Worm (Caenorhabditis elegans) whole organism, young adult: Measurements from ENCODE around the gene dct-11.

Experiments used
- C06A6.2 ChIP-seq: fragments of 200-800 bp; sonication (Bioruptor generic); conservative IDR thresholded peaks from 2 replicates; pipeline ENCODE4 v1.3.6; 2022; ENCODE audit warnings: missing genetic modification characterization, missing compliant biosample characterization
- ama-1 ChIP-seq, 3 experiments: fragments of 150-350 bp in 1 of 3; sonication (generic microtip) in 2 of 3; optimal IDR thresholded peaks; 2 replicates each; lab custom pipeline; 2014 to 2018; ENCODE audit warnings: missing biosample characterization in 2 of 3, missing genetic modification characterization in 2 of 3, missing genetic modification reagents in 2 of 3
- ceh-100 ChIP-seq: fragments of 200-800 bp; sonication (Bioruptor generic); IDR thresholded peaks from 2 replicates; pipeline ENCODE4 v1.3.6; 2022; ENCODE audit warnings: missing genetic modification reagents, missing genetic modification characterization, missing compliant biosample characterization
- ekl-4 ChIP-seq: fragments of 200-800 bp; sonication (Bioruptor generic); IDR thresholded peaks from 2 replicates; pipeline ENCODE4 v1.3.6; 2022; ENCODE audit warnings: missing genetic modification reagents, missing genetic modification characterization, missing compliant biosample characterization
- nhr-179 ChIP-seq: sonication (generic microtip); optimal IDR thresholded peaks from 2 replicates; lab custom pipeline; 2016; ENCODE audit warnings: mild to moderate bottlenecking, missing genetic modification characterization, missing compliant biosample characterization
- pbrm-1 ChIP-seq: fragments of 200-800 bp; sonication (Bioruptor generic); IDR thresholded peaks from 2 replicates; pipeline ENCODE4 v1.3.6; 2022; ENCODE audit warnings: missing genetic modification reagents, missing genetic modification characterization, missing compliant biosample characterization
- pha-4 ChIP-seq: fragments of 150-350 bp; sonication (generic microtip); optimal IDR thresholded peaks from 2 replicates; lab custom pipeline; 2014; ENCODE audit warnings: missing biosample characterization, missing genetic modification reagents, missing genetic modification characterization
- rpc-1 ChIP-seq, 2 experiments: fragments of 150-350 bp in 1 of 2; sonication (generic microtip) in 1 of 2; optimal IDR thresholded peaks; 2 replicates each; lab custom pipeline; 2014 to 2018; ENCODE audit warnings: missing biosample characterization in 1 of 2, missing genetic modification characterization in 1 of 2, missing genetic modification reagents in 1 of 2, missing genotype in 1 of 2

ce11 chrX:5837035-5837434, 2.5 kb downstream of the dct-11 start:
- TF ChIP-seq ama-1 (optimal IDR thresholded peaks at IDR 0.05; lab: Kevin White, UChicago) (no peak), ama-1 (GFP tag; optimal IDR thresholded peaks at IDR 0.05; lab: Kevin White, UChicago) (no peak), rpc-1 (optimal IDR thresholded peaks at IDR 0.05; lab: Kevin White, UChicago) (no peak), rpc-1 (tag; optimal IDR thresholded peaks at IDR 0.05; lab: Kevin White, UChicago) (no peak), nhr-179 (tag; lab: Kevin White, UChicago) (no peak), C06A6.2 (GFP tag; lab: Robert Waterston, UW) (no peak), ceh-100 (no peak), pha-4 (tag; lab: Kevin White, UChicago) (no peak), ekl-4 (GFP tag; lab: Robert Waterston, UW) (no peak), pbrm-1 (GFP tag; lab: Robert Waterston, UW) (no peak)
